Fruit fly (Drosophila melanogaster): ENCODE data around the gene CG5693.

DNA sequence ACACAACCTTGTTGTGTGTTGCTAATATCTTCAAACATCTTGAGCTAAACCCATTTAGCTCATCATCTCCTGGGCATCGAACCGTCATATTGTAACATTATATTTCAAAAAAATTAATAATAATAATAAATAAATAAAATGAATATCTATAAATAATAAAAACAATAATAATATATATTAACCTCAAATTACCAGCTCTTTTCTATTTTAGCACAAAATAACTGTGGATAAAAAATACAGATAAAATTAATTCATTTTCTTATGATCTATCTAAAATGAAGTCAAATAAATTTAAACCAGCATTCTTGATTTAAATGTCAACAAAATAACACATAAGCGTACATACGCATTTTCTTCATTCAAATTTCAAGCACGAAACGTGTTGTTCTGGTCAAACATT lies 633 bp downstream of the CG5693 start, which contains the start of gene CG42659:
- TF ChIP-seq Ravus (GFP tag; IDR thresholded peaks at IDR 0.05), result no peak
- no peak for TF ChIP-seq tin (GFP tag; optimal IDR thresholded peaks at IDR 0.05)
- TF ChIP-seq E2f1 (GFP tag; IDR thresholded peaks at IDR 0.05), result no peak
- no peak for TF ChIP-seq bab2 (GFP tag; optimal IDR thresholded peaks at IDR 0.05)
